Fruit fly (Drosophila melanogaster) whole organism, embryonic: ENCODE results near the gene CG6163.

Experiments
- CG12236 ChIP-seq: fragments of 200-800 bp; sonication (Bioruptor generic); optimal IDR thresholded peaks from 2 replicates; lab custom pipeline; 2016; ENCODE audit warnings: missing biosample characterization, missing genetic modification characterization
- CG17568 ChIP-seq: fragments of 200-800 bp; sonication (Bioruptor generic); optimal IDR thresholded peaks from 2 replicates; lab custom pipeline; 2018; ENCODE audit warnings: missing biosample characterization, mild to moderate bottlenecking, missing genetic modification characterization, moderate library complexity
- CG31224 ChIP-seq: fragments of 200-800 bp; sonication (Bioruptor generic); IDR thresholded peaks from 2 replicates; pipeline ENCODE4 v1.3.6; 2022; ENCODE audit warnings: missing biosample characterization, missing genetic modification characterization
- CG32772 ChIP-seq: fragments of 200-800 bp; sonication (Bioruptor generic); IDR thresholded peaks from 2 replicates; pipeline ENCODE4 v1.3.6; 2022; ENCODE audit warnings: missing biosample characterization, missing genetic modification characterization
- CG43689 ChIP-seq: fragments of 200-800 bp; sonication (Bioruptor generic); IDR thresholded peaks from 2 replicates; pipeline ENCODE4 v1.3.6; 2022; ENCODE audit warnings: missing biosample characterization, missing genetic modification characterization
- CG4404 ChIP-seq: fragments of 200-800 bp; sonication (Bioruptor generic); IDR thresholded peaks from 2 replicates; pipeline ENCODE4 v1.3.6; 2022; ENCODE audit warnings: missing biosample characterization, missing genetic modification characterization
- CG6254 ChIP-seq: fragments of 200-800 bp; sonication (Bioruptor generic); optimal IDR thresholded peaks from 3 replicates; lab custom pipeline; 2017; ENCODE audit warnings: mild to moderate bottlenecking, missing biosample characterization, missing genetic modification reagents, missing genetic modification characterization
- CG6689 ChIP-seq: fragments of 200-800 bp; sonication (Bioruptor generic); IDR thresholded peaks from 2 replicates; pipeline ENCODE4 v1.3.6; 2022; ENCODE audit warnings: missing biosample characterization, missing genetic modification characterization
- CG6765 ChIP-seq: fragments of 200-800 bp; sonication (Bioruptor generic); optimal IDR thresholded peaks from 3 replicates; lab custom pipeline; 2017; ENCODE audit warnings: missing biosample characterization, mild to moderate bottlenecking, missing genetic modification characterization
- CG6813 ChIP-seq: fragments of 200-800 bp; sonication (Bioruptor generic); optimal IDR thresholded peaks from 2 replicates; lab custom pipeline; 2017; ENCODE audit warnings: missing biosample characterization, missing genetic modification characterization, mild to moderate bottlenecking, moderate library complexity, missing genetic modification reagents
- CG7556 ChIP-seq: fragments of 200-800 bp; sonication (Bioruptor generic); optimal IDR thresholded peaks from 2 replicates; lab custom pipeline; 2017; ENCODE audit warnings: missing biosample characterization, mild to moderate bottlenecking, missing genetic modification characterization
- CG7928 ChIP-seq: fragments of 200-800 bp; sonication (Bioruptor generic); optimal IDR thresholded peaks from 2 replicates; lab custom pipeline; 2017; ENCODE audit warnings: missing biosample characterization, mild to moderate bottlenecking, missing genetic modification characterization
- CG8089 ChIP-seq: fragments of 200-800 bp; sonication (Bioruptor generic); optimal IDR thresholded peaks from 3 replicates; lab custom pipeline; 2016; ENCODE audit warnings: missing biosample characterization, missing genetic modification characterization
- CG8290 ChIP-seq, 3 experiments: fragments of 200-800 bp; sonication (Bioruptor generic); optimal IDR thresholded peaks; 2 replicates each; lab custom pipeline; 2016 to 2019; ENCODE audit warnings: missing biosample characterization in 3 of 3, missing genetic modification characterization in 3 of 3, mild to moderate bottlenecking in 2 of 3, moderate library complexity in 1 of 3
- CG8388 ChIP-seq: fragments of 200-800 bp; sonication (Bioruptor generic); optimal IDR thresholded peaks from 2 replicates; lab custom pipeline; 2019; ENCODE audit warnings: missing biosample characterization, mild to moderate bottlenecking, missing genetic modification characterization, moderate library complexity
- CG9437 ChIP-seq: fragments of 200-800 bp; sonication (Bioruptor generic); optimal IDR thresholded peaks from 2 replicates; lab custom pipeline; 2018; ENCODE audit warnings: missing biosample characterization, mild to moderate bottlenecking, missing genetic modification characterization
- CG9609 ChIP-seq: fragments of 200-800 bp; sonication (Bioruptor generic); optimal IDR thresholded peaks from 3 replicates; lab custom pipeline; 2016; ENCODE audit warnings: missing biosample characterization, missing genetic modification characterization
- CHES-1-like ChIP-seq: fragments of 200-800 bp; sonication (Bioruptor generic); optimal IDR thresholded peaks from 2 replicates; lab custom pipeline; 2016; ENCODE audit warnings: missing biosample characterization, missing genetic modification characterization
- Chrac-16 ChIP-seq: fragments of 200-800 bp; sonication (Bioruptor generic); optimal IDR thresholded peaks from 3 replicates; lab custom pipeline; 2016; ENCODE audit warnings: missing biosample characterization, missing genetic modification characterization
- Dad ChIP-seq: fragments of 200-800 bp; sonication (Bioruptor generic); optimal IDR thresholded peaks from 3 replicates; lab custom pipeline; 2016; ENCODE audit warnings: missing biosample characterization, missing genetic modification characterization
- Dek ChIP-seq: fragments of 200-800 bp; sonication (Bioruptor generic); optimal IDR thresholded peaks from 3 replicates; lab custom pipeline; 2019; ENCODE audit warnings: missing biosample characterization, mild to moderate bottlenecking, missing genetic modification characterization, moderate library complexity
- Dp ChIP-seq: fragments of 200-800 bp; sonication (Bioruptor generic); optimal IDR thresholded peaks from 2 replicates; lab custom pipeline; 2018; ENCODE audit warnings: missing biosample characterization, mild to moderate bottlenecking, missing genetic modification characterization, moderate library complexity
- Elba2 ChIP-seq: fragments of 200-800 bp; sonication (Bioruptor generic); optimal IDR thresholded peaks from 3 replicates; lab custom pipeline; 2016; ENCODE audit warnings: missing biosample characterization, missing genetic modification characterization
- HLH54F ChIP-seq: fragments of 200-800 bp; sonication (Bioruptor generic); optimal IDR thresholded peaks from 3 replicates; lab custom pipeline; 2016; ENCODE audit warnings: missing biosample characterization, missing genetic modification characterization
- HmgD ChIP-seq: fragments of 200-800 bp; sonication (Bioruptor generic); optimal IDR thresholded peaks from 3 replicates; lab custom pipeline; 2016; ENCODE audit warnings: missing biosample characterization, missing genetic modification characterization
- MBD-R2 ChIP-seq: fragments of 200-800 bp; sonication (Bioruptor generic); IDR thresholded peaks from 2 replicates; pipeline ENCODE4 v1.3.6; 2022; ENCODE audit warnings: missing biosample characterization, missing genetic modification characterization
- Max ChIP-seq: fragments of 200-800 bp; sonication (Bioruptor generic); optimal IDR thresholded peaks from 2 replicates; lab custom pipeline; 2016; ENCODE audit warnings: missing biosample characterization, mild to moderate bottlenecking, missing genetic modification characterization
- TFAM ChIP-seq: fragments of 200-800 bp; sonication (Bioruptor generic); optimal IDR thresholded peaks from 2 replicates; lab custom pipeline; 2017; ENCODE audit warnings: missing biosample characterization, missing genetic modification characterization, inconsistent platforms
- ara ChIP-seq: fragments of 200-800 bp; sonication (Bioruptor generic); IDR thresholded peaks from 2 replicates; pipeline ENCODE4 v1.3.6; 2022; ENCODE audit warnings: missing biosample characterization, missing genetic modification characterization
- cato ChIP-seq: fragments of 200-800 bp; sonication (Bioruptor generic); optimal IDR thresholded peaks from 2 replicates; lab custom pipeline; 2016; ENCODE audit warnings: missing biosample characterization, missing genetic modification characterization, borderline replicate concordance
- chm ChIP-seq: fragments of 200-800 bp; sonication (Bioruptor generic); IDR thresholded peaks from 2 replicates; pipeline ENCODE4 v1.3.6; 2022; ENCODE audit warnings: missing biosample characterization, missing genetic modification characterization
- dysf ChIP-seq: fragments of 200-800 bp; sonication (Bioruptor generic); IDR thresholded peaks from 3 replicates; pipeline ENCODE4 v1.3.6; 2022; ENCODE audit warnings: missing biosample characterization, missing genetic modification characterization
- emc ChIP-seq: fragments of 200-800 bp; sonication (Bioruptor generic); optimal IDR thresholded peaks from 2 replicates; lab custom pipeline; 2016; ENCODE audit warnings: missing biosample characterization, missing genetic modification characterization
- ems ChIP-seq: fragments of 200-800 bp; sonication (Bioruptor generic); optimal IDR thresholded peaks from 3 replicates; lab custom pipeline; 2016; ENCODE audit warnings: missing biosample characterization, missing genetic modification characterization
- gcm ChIP-seq: fragments of 200-800 bp; sonication (Bioruptor generic); optimal IDR thresholded peaks from 2 replicates; lab custom pipeline; 2019; ENCODE audit warnings: missing biosample characterization, mild to moderate bottlenecking, missing genetic modification characterization, moderate library complexity
- gem ChIP-seq: fragments of 200-800 bp; sonication (Bioruptor generic); optimal IDR thresholded peaks from 2 replicates; lab custom pipeline; 2019; ENCODE audit warnings: missing biosample characterization, mild to moderate bottlenecking, missing genetic modification characterization, moderate library complexity
- ham ChIP-seq: fragments of 200-800 bp; sonication (Bioruptor generic); IDR thresholded peaks from 2 replicates; pipeline ENCODE4 v1.3.6; 2022; ENCODE audit warnings: missing biosample characterization, missing genetic modification characterization
- ind ChIP-seq: fragments of 200-800 bp; sonication (Bioruptor generic); optimal IDR thresholded peaks from 3 replicates; lab custom pipeline; 2016; ENCODE audit warnings: missing biosample characterization, missing genetic modification characterization
- lab ChIP-seq: fragments of 200-800 bp; sonication (Bioruptor generic); optimal IDR thresholded peaks from 3 replicates; lab custom pipeline; 2017; ENCODE audit warnings: missing biosample characterization, missing genetic modification characterization, mild to moderate bottlenecking, moderate library complexity, missing genetic modification reagents
- lbe ChIP-seq: fragments of 200-800 bp; sonication (Bioruptor generic); optimal IDR thresholded peaks from 2 replicates; lab custom pipeline; 2016; ENCODE audit warnings: missing biosample characterization, mild to moderate bottlenecking, missing genetic modification characterization
- luna ChIP-seq: fragments of 200-800 bp; sonication (Bioruptor generic); optimal IDR thresholded peaks from 2 replicates; lab custom pipeline; 2016; ENCODE audit warnings: missing biosample characterization, missing genetic modification characterization
- maf-S ChIP-seq: fragments of 200-800 bp; sonication (Bioruptor generic); optimal IDR thresholded peaks from 2 replicates; lab custom pipeline; 2016; ENCODE audit warnings: missing biosample characterization, missing genetic modification characterization
- nerfin-1 ChIP-seq: fragments of 200-800 bp; sonication (Bioruptor generic); optimal IDR thresholded peaks from 3 replicates; lab custom pipeline; 2019; ENCODE audit warnings: missing biosample characterization, mild to moderate bottlenecking, missing genetic modification characterization, moderate library complexity
- nom ChIP-seq: fragments of 200-800 bp; sonication (Bioruptor generic); optimal IDR thresholded peaks from 2 replicates; lab custom pipeline; 2017; ENCODE audit warnings: missing biosample characterization, missing genetic modification characterization, mild to moderate bottlenecking, moderate library complexity, missing genetic modification reagents
- org-1 ChIP-seq: fragments of 200-800 bp; sonication (Bioruptor generic); optimal IDR thresholded peaks from 2 replicates; lab custom pipeline; 2017; ENCODE audit warnings: missing biosample characterization, missing genetic modification characterization
- slbo ChIP-seq: fragments of 200-800 bp; sonication (Bioruptor generic); IDR thresholded peaks from 2 replicates; pipeline ENCODE4 v1.3.6; 2022; ENCODE audit warnings: missing biosample characterization, missing genetic modification characterization
- sqz ChIP-seq: fragments of 200-800 bp; sonication (Bioruptor generic); optimal IDR thresholded peaks from 3 replicates; lab custom pipeline; 2018; ENCODE audit warnings: missing biosample characterization, mild to moderate bottlenecking, missing genetic modification characterization
- tio ChIP-seq: fragments of 200-800 bp; sonication (Bioruptor generic); optimal IDR thresholded peaks from 2 replicates; lab custom pipeline; 2017; ENCODE audit warnings: missing biosample characterization, missing genetic modification characterization, inconsistent platforms
- tna ChIP-seq: fragments of 200-800 bp; sonication (Bioruptor generic); IDR thresholded peaks from 2 replicates; pipeline ENCODE4 v1.3.6; 2022; ENCODE audit warnings: missing biosample characterization, missing genetic modification characterization; ENCODE audit not compliant: partially characterized antibody
- twi ChIP-seq: fragments of 200-800 bp; optimal IDR thresholded peaks from 2 replicates; lab custom pipeline; 2019; ENCODE audit warnings: missing biosample characterization, mild to moderate bottlenecking, missing genetic modification characterization, moderate library complexity
- wdn ChIP-seq: fragments of 200-800 bp; sonication (Bioruptor generic); IDR thresholded peaks from 2 replicates; pipeline ENCODE4 v1.3.6; 2022; ENCODE audit warnings: missing biosample characterization, missing genetic modification characterization

CG6163 gene

DNA sequence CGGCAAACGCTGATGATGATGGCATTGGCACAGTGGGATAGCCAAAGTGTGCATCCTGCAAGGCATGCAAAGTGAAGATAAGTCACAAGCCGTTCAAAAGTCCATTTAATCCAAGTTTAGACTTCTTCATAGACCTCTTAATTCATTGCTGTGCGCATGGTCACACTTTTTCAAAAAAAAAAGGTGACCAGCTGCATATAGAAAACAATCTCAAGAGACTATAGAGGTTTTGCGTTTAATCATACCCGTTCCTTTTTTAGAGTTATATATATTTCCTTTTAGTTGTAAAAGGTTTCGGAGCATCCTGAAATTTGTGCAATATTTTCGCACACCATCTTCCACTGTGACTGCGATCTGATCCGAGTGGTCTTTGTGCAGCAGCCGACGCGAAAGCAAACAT is 49.8 kb upstream of the CG6163 start (continued):
- no peak for TF ChIP-seq CG17568
- TF ChIP-seq CG8290 (GFP tag; optimal IDR thresholded peaks at IDR 0.05; lab: Kevin White, UChicago), result peak; percentile 8
- no peak for TF ChIP-seq CG8290 (tag; optimal IDR thresholded peaks at IDR 0.05; lab: Kevin White, UChicago)
- TF ChIP-seq TFAM (GFP tag; lab: Kevin White, UChicago), result no peak
- TF ChIP-seq CG6254 (GFP tag; lab: Kevin White, UChicago), result peak; percentile 9
- no peak for TF ChIP-seq ara (GFP tag; lab: Robert Waterston, UW)
- no peak for TF ChIP-seq emc (GFP tag; lab: Kevin White, UChicago)
- TF ChIP-seq nerfin-1 (tag; lab: Kevin White, UChicago), result no peak
- peak; percentile 29; the same call in 1 of the 2 replicates for TF ChIP-seq CG4404 (GFP tag; lab: Robert Waterston, UW)
- no peak for TF ChIP-seq Elba2 (GFP tag; lab: Kevin White, UChicago)
- TF ChIP-seq Dad (GFP tag; lab: Kevin White, UChicago), result no peak
- no peak for TF ChIP-seq Dp
- no peak for TF ChIP-seq MBD-R2 (GFP tag; lab: Robert Waterston, UW)
- no peak for TF ChIP-seq HLH54F
- no peak for TF ChIP-seq CHES-1-like (GFP tag; lab: Kevin White, UChicago)
- no peak for TF ChIP-seq CG6765 (GFP tag; lab: Kevin White, UChicago)
- no peak for TF ChIP-seq cato (GFP tag; lab: Kevin White, UChicago)
- TF ChIP-seq Max (GFP tag; lab: Kevin White, UChicago), result no peak
- no peak for TF ChIP-seq dysf (GFP tag; lab: Robert Waterston, UW)
- peak; percentile 37 for TF ChIP-seq sqz (GFP tag; lab: Kevin White, UChicago)
- no peak for TF ChIP-seq luna (GFP tag; lab: Kevin White, UChicago)
- TF ChIP-seq CG8089, result no peak
- TF ChIP-seq tio (GFP tag; lab: Kevin White, UChicago), result peak; percentile 39
- TF ChIP-seq lab, result no peak
- no peak for TF ChIP-seq HmgD (GFP tag; lab: Kevin White, UChicago)
- TF ChIP-seq CG12236 (GFP tag; lab: Kevin White, UChicago), result no peak
- peak; percentile 56 for TF ChIP-seq gem
- TF ChIP-seq CG32772 (GFP tag; lab: Robert Waterston, UW), result no peak
- no peak for TF ChIP-seq tna
- 0 out of 2 replicates have a peak, but pooled peaks have one; percentile 6 for TF ChIP-seq CG43689
- TF ChIP-seq Chrac-16, result no peak
- no peak for TF ChIP-seq slbo (GFP tag; lab: Robert Waterston, UW)
- no peak for TF ChIP-seq nom (GFP tag; lab: Kevin White, UChicago)
- TF ChIP-seq CG9437 (GFP tag; lab: Kevin White, UChicago), result no peak
- TF ChIP-seq ems (GFP tag; lab: Kevin White, UChicago), result no peak
- TF ChIP-seq gcm (GFP tag; lab: Kevin White, UChicago), result peak; percentile 29
- TF ChIP-seq org-1, result no peak
- TF ChIP-seq Dek (tag; lab: Kevin White, UChicago), result no peak
- TF ChIP-seq CG7556 (GFP tag; lab: Kevin White, UChicago), result peak; percentile 6
- TF ChIP-seq chm (GFP tag; lab: Robert Waterston, UW), result no peak
- no peak for TF ChIP-seq maf-S
- peak; percentile 33 for TF ChIP-seq CG6813
- TF ChIP-seq twi (tag; lab: Kevin White, UChicago), result no peak
- peak; percentile 7 for TF ChIP-seq CG9609
- TF ChIP-seq CG7928, result no peak
- TF ChIP-seq CG31224 (GFP tag; lab: Robert Waterston, UW), result no peak
- no peak for TF ChIP-seq lbe (GFP tag; lab: Kevin White, UChicago)
- TF ChIP-seq CG8388 (GFP tag; lab: Kevin White, UChicago), result peak; percentile 38
- TF ChIP-seq ind (GFP tag; lab: Kevin White, UChicago), result no peak
- TF ChIP-seq CG6689, result no peak
- no peak for TF ChIP-seq ham (GFP tag; lab: Robert Waterston, UW)
- TF ChIP-seq wdn (GFP tag; lab: Robert Waterston, UW), result no peak
